Fruit fly (Drosophila melanogaster) whole organism, embryonic: ENCODE results near the gene CG15629.

ENCODE experiments used
- ATbp ChIP-seq: fragments of 200-800 bp; sonication (Bioruptor generic); optimal IDR thresholded peaks from 2 replicates; lab custom pipeline; 2017; ENCODE audit warnings: missing biosample characterization, mild to moderate bottlenecking, missing genetic modification characterization, missing genetic modification reagents
- Abd-B ChIP-seq: fragments of 200-800 bp; sonication (Bioruptor generic); optimal IDR thresholded peaks from 2 replicates; lab custom pipeline; 2018; ENCODE audit warnings: missing biosample characterization, mild to moderate bottlenecking, missing genetic modification characterization, moderate library complexity
- Adf1 ChIP-seq: fragments of 200-800 bp; sonication (Bioruptor generic); IDR thresholded peaks from 2 replicates; pipeline ENCODE4 v1.3.6; 2022; ENCODE audit warnings: missing biosample characterization, missing genetic modification characterization
- Atf3 ChIP-seq: fragments of 200-800 bp; sonication (Bioruptor generic); optimal IDR thresholded peaks from 3 replicates; lab custom pipeline; 2016; ENCODE audit warnings: missing biosample characterization, missing genetic modification characterization
- CG10209 ChIP-seq: fragments of 200-800 bp; sonication (Bioruptor generic); optimal IDR thresholded peaks from 3 replicates; lab custom pipeline; 2017; ENCODE audit warnings: missing biosample characterization, mild to moderate bottlenecking, missing genetic modification characterization, missing genetic modification reagents
- CG10267 ChIP-seq: fragments of 200-800 bp; sonication (Bioruptor generic); optimal IDR thresholded peaks from 2 replicates; lab custom pipeline; 2018; ENCODE audit warnings: missing biosample characterization, mild to moderate bottlenecking, missing genetic modification characterization, moderate library complexity
- CG10462 ChIP-seq: fragments of 200-800 bp; sonication (Bioruptor generic); optimal IDR thresholded peaks from 2 replicates; lab custom pipeline; 2016; ENCODE audit warnings: missing biosample characterization, missing genetic modification characterization
- CG11456 ChIP-seq: fragments of 200-800 bp; sonication (Bioruptor generic); IDR thresholded peaks from 3 replicates; pipeline ENCODE4 v1.3.6; 2022; ENCODE audit warnings: missing biosample characterization, missing genetic modification characterization
- CG12155 ChIP-seq: fragments of 200-800 bp; sonication (Bioruptor generic); optimal IDR thresholded peaks from 3 replicates; lab custom pipeline; 2016; ENCODE audit warnings: missing biosample characterization, missing genetic modification characterization
- CG12299 ChIP-seq: fragments of 200-800 bp; sonication (Bioruptor generic); optimal IDR thresholded peaks from 2 replicates; lab custom pipeline; 2018; ENCODE audit warnings: missing biosample characterization, mild to moderate bottlenecking, missing genetic modification characterization
- CG13287 ChIP-seq: fragments of 200-800 bp; sonication (Bioruptor generic); IDR thresholded peaks from 2 replicates; pipeline ENCODE4 v1.3.6; 2022; ENCODE audit warnings: missing biosample characterization, missing genetic modification characterization; ENCODE audit not compliant: partially characterized antibody
- CG13296 ChIP-seq: fragments of 200-800 bp; sonication (Bioruptor generic); optimal IDR thresholded peaks from 3 replicates; lab custom pipeline; 2018; ENCODE audit warnings: missing biosample characterization, mild to moderate bottlenecking, missing genetic modification characterization
- CG16813 ChIP-seq: fragments of 200-800 bp; sonication (Bioruptor generic); IDR thresholded peaks from 3 replicates; pipeline ENCODE4 v1.3.6; 2022; ENCODE audit warnings: missing biosample characterization, missing genetic modification characterization; ENCODE audit not compliant: partially characterized antibody
- CG18764 ChIP-seq: fragments of 200-800 bp; sonication (Bioruptor generic); optimal IDR thresholded peaks from 3 replicates; lab custom pipeline; 2016; ENCODE audit warnings: missing biosample characterization, missing genetic modification characterization
- CG2120 ChIP-seq: fragments of 200-800 bp; sonication (Bioruptor generic); optimal IDR thresholded peaks from 3 replicates; lab custom pipeline; 2016; ENCODE audit warnings: missing biosample characterization, missing genetic modification characterization
- CG2712 ChIP-seq: fragments of 200-800 bp; optimal IDR thresholded peaks from 3 replicates; lab custom pipeline; 2019; ENCODE audit warnings: missing biosample characterization, mild to moderate bottlenecking, missing genetic modification characterization, moderate library complexity
- CG4328 ChIP-seq: fragments of 200-800 bp; sonication (Bioruptor generic); optimal IDR thresholded peaks from 3 replicates; lab custom pipeline; 2017; ENCODE audit warnings: missing biosample characterization, missing genetic modification reagents, missing genetic modification characterization
- CG6791 ChIP-seq: fragments of 200-800 bp; sonication (Bioruptor generic); IDR thresholded peaks from 3 replicates; pipeline ENCODE4 v1.3.6; 2022; ENCODE audit warnings: missing biosample characterization, missing genetic modification characterization; ENCODE audit not compliant: partially characterized antibody
- CG7839 ChIP-seq: fragments of 200-800 bp; sonication (Bioruptor generic); optimal IDR thresholded peaks from 3 replicates; lab custom pipeline; 2018; ENCODE audit warnings: missing biosample characterization, mild to moderate bottlenecking, missing genetic modification characterization, moderate library complexity
- CG8388 ChIP-seq: fragments of 200-800 bp; sonication (Bioruptor generic); optimal IDR thresholded peaks from 2 replicates; lab custom pipeline; 2019; ENCODE audit warnings: missing biosample characterization, mild to moderate bottlenecking, missing genetic modification characterization, moderate library complexity
- CG9609 ChIP-seq: fragments of 200-800 bp; sonication (Bioruptor generic); optimal IDR thresholded peaks from 3 replicates; lab custom pipeline; 2016; ENCODE audit warnings: missing biosample characterization, missing genetic modification characterization
- CG9727 ChIP-seq: fragments of 200-800 bp; sonication (Bioruptor generic); optimal IDR thresholded peaks from 3 replicates; lab custom pipeline; 2017; ENCODE audit warnings: missing biosample characterization, mild to moderate bottlenecking, missing genetic modification characterization
- Camta ChIP-seq: fragments of 200-800 bp; sonication (Bioruptor generic); optimal IDR thresholded peaks from 2 replicates; lab custom pipeline; 2016; ENCODE audit warnings: missing biosample characterization, missing genetic modification characterization
- CoRest ChIP-seq: fragments of 200-800 bp; sonication (Bioruptor generic); optimal IDR thresholded peaks from 3 replicates; lab custom pipeline; 2018; ENCODE audit warnings: missing biosample characterization, mild to moderate bottlenecking, missing genetic modification characterization, moderate library complexity
- D ChIP-seq, 2 experiments: fragments of 200-800 bp in 1 of 2; fragments of >200 bp in 1 of 2; sonication (Bioruptor generic) in 1 of 2; optimal IDR thresholded peaks; 2 replicates in 1 of 2; 3 replicates in 1 of 2; lab custom pipeline; 2017; ENCODE audit warnings: mild to moderate bottlenecking in 1 of 2, missing biosample characterization in 1 of 2, missing genetic modification characterization in 1 of 2, missing genetic modification reagents in 1 of 2
- Fer1 ChIP-seq: fragments of 200-800 bp; sonication (Bioruptor generic); optimal IDR thresholded peaks from 2 replicates; lab custom pipeline; 2017; ENCODE audit warnings: missing biosample characterization, mild to moderate bottlenecking, missing genetic modification characterization
- Fer3 ChIP-seq: fragments of 200-800 bp; sonication (Bioruptor generic); optimal IDR thresholded peaks from 2 replicates; lab custom pipeline; 2018; ENCODE audit warnings: missing biosample characterization, mild to moderate bottlenecking, missing genetic modification characterization, moderate library complexity
- HLH3B ChIP-seq: fragments of 200-800 bp; sonication (Bioruptor generic); IDR thresholded peaks from 2 replicates; pipeline ENCODE4 v1.3.6; 2022; ENCODE audit warnings: missing biosample characterization, missing genetic modification characterization
- Hr78 ChIP-seq, 2 experiments: fragments of 200-800 bp in 1 of 2; fragments of >200 bp in 1 of 2; sonication (Bioruptor generic) in 1 of 2; optimal IDR thresholded peaks; 2 replicates each; lab custom pipeline; 2017 to 2019; ENCODE audit warnings: missing biosample characterization in 2 of 2, missing genetic modification characterization in 2 of 2, mild to moderate bottlenecking in 1 of 2, moderate library complexity in 1 of 2
- Kr ChIP-seq: fragments of 200-800 bp; sonication (Bioruptor generic); optimal IDR thresholded peaks from 2 replicates; lab custom pipeline; 2017; ENCODE audit warnings: missing biosample characterization, mild to moderate bottlenecking, missing genetic modification characterization
- Mrtf ChIP-seq: fragments of 200-800 bp; sonication (Bioruptor generic); IDR thresholded peaks from 3 replicates; pipeline ENCODE4 v1.3.6; 2022; ENCODE audit warnings: missing biosample characterization, missing genetic modification characterization
- Neu2 ChIP-seq: fragments of 200-800 bp; sonication (Bioruptor generic); optimal IDR thresholded peaks from 3 replicates; lab custom pipeline; 2016; ENCODE audit warnings: missing biosample characterization, missing genetic modification characterization, borderline replicate concordance
- Nf-YB ChIP-seq: fragments of 200-800 bp; sonication (Bioruptor generic); optimal IDR thresholded peaks from 3 replicates; lab custom pipeline; 2019; ENCODE audit warnings: missing biosample characterization, mild to moderate bottlenecking, missing genetic modification characterization, moderate library complexity
- Nf-YC ChIP-seq: fragments of 200-800 bp; optimal IDR thresholded peaks from 3 replicates; lab custom pipeline; 2019; ENCODE audit warnings: missing biosample characterization, mild to moderate bottlenecking, missing genetic modification characterization, moderate library complexity
- Ptx1 ChIP-seq: fragments of 200-800 bp; sonication (Bioruptor generic); IDR thresholded peaks from 2 replicates; pipeline ENCODE4 v1.3.6; 2022; ENCODE audit warnings: missing biosample characterization, missing genetic modification characterization
- Trl ChIP-seq, 3 experiments: fragments of >200 bp in 2 of 3; fragments of 200-800 bp in 1 of 3; sonication (Bioruptor generic) in 1 of 3; optimal IDR thresholded peaks; 2 replicates in 1 of 3; 3 replicates in 2 of 3; lab custom pipeline; 2016 to 2017; ENCODE audit warnings: missing biosample characterization in 1 of 3, missing genetic modification characterization in 1 of 3
- ase ChIP-seq: fragments of 200-800 bp; sonication (Bioruptor generic); IDR thresholded peaks from 3 replicates; pipeline ENCODE4 v1.3.6; 2022; ENCODE audit warnings: missing biosample characterization, missing genetic modification characterization
- cwo ChIP-seq: fragments of 200-800 bp; sonication (Bioruptor generic); optimal IDR thresholded peaks from 3 replicates; lab custom pipeline; 2017; ENCODE audit warnings: missing biosample characterization, missing genetic modification characterization, mild to moderate bottlenecking, moderate library complexity, missing genetic modification reagents
- dati ChIP-seq: fragments of 200-800 bp; sonication (Bioruptor generic); IDR thresholded peaks from 2 replicates; pipeline ENCODE4 v1.3.6; 2022; ENCODE audit warnings: missing biosample characterization, missing genetic modification characterization
- en ChIP-seq: fragments of 200-800 bp; sonication (Bioruptor generic); optimal IDR thresholded peaks from 2 replicates; lab custom pipeline; 2016; ENCODE audit warnings: missing biosample characterization, missing genetic modification characterization
- eyg ChIP-seq: fragments of 200-800 bp; sonication (Bioruptor generic); optimal IDR thresholded peaks from 3 replicates; lab custom pipeline; 2016; ENCODE audit warnings: missing biosample characterization, missing genetic modification characterization
- hth ChIP-seq: fragments of >200 bp; optimal IDR thresholded peaks from 2 replicates; lab custom pipeline; 2017; ENCODE audit warnings: inconsistent platforms
- maf-S ChIP-seq: fragments of 200-800 bp; sonication (Bioruptor generic); optimal IDR thresholded peaks from 2 replicates; lab custom pipeline; 2016; ENCODE audit warnings: missing biosample characterization, missing genetic modification characterization
- pho ChIP-seq: fragments of 200-800 bp; sonication (Bioruptor generic); optimal IDR thresholded peaks from 2 replicates; lab custom pipeline; 2016; ENCODE audit warnings: missing biosample characterization, missing genetic modification characterization
- stc ChIP-seq: fragments of 200-800 bp; sonication (Bioruptor generic); IDR thresholded peaks from 2 replicates; pipeline ENCODE4 v1.3.6; 2022; ENCODE audit warnings: missing biosample characterization, missing genetic modification characterization
- unpg ChIP-seq: fragments of 200-800 bp; sonication (Bioruptor generic); optimal IDR thresholded peaks from 3 replicates; lab custom pipeline; 2018; ENCODE audit warnings: missing biosample characterization, mild to moderate bottlenecking, missing genetic modification characterization, moderate library complexity
- yki ChIP-seq: fragments of >200 bp; optimal IDR thresholded peaks from 3 replicates; lab custom pipeline; 2018
- zf30C ChIP-seq: fragments of 200-800 bp; sonication (Bioruptor generic); optimal IDR thresholded peaks from 3 replicates; lab custom pipeline; 2018; ENCODE audit warnings: missing biosample characterization, mild to moderate bottlenecking, missing genetic modification characterization

CG15629 gene

DNA sequence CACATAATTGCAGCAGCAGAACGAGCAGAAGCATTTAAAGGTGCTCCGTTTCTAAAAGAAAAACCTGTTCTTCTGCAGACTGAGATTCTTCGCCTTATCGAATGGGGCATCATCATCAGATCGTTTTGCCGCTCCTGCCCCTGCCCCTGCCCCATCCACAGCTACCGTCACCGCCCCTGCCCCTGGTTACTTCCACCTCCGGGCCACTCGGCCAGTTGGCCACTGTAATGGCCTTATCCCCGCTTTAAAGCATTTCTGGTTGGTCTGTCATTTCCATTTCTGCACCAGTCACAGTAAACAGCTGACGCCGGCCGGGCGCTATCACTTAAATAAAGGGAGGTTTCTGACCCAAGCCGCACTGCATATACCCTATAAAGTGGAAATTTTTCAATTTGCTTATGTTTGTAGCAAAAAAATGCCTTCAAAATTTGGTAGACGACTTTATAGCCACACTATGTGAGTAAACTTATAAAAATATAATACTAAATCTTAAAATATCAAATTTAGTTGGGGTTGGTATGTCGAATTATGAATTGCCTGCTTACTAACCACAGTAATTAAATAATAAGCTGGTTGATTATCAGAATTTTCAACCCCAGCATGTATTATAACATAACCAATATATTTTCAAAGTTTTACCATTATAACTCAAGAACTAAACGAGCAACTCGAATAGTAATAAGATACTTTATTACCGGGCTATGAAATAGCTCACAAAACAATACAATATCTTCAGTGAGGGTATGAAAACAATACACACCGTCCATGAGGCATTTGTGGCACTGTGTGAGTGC is 1.9 kb upstream of the CG15629 start (continued):
- TF ChIP-seq CG8388 (GFP tag; lab: Kevin White, UChicago) (peak; percentile 56), CG7839 (tag; lab: Kevin White, UChicago) (peak; percentile 77), CG9609 (GFP tag; lab: Kevin White, UChicago) (peak; percentile 26), unpg (peak; percentile 41), ase (GFP tag; lab: Robert Waterston, UW) (no peak), stc (GFP tag; lab: Robert Waterston, UW) (no peak), Abd-B (peak; percentile 69), Fer1 (GFP tag; lab: Kevin White, UChicago) (peak; percentile 7), Fer3 (tag; lab: Kevin White, UChicago) (peak; percentile 23), Nf-YC (no peak), CG10267 (tag; lab: Kevin White, UChicago) (peak; percentile 52), cwo (GFP tag; lab: Kevin White, UChicago) (no peak), CG12155 (peak; percentile 40), Trl (optimal IDR thresholded peaks at IDR 0.05; lab: Kevin White, UChicago) (no peak), Trl (GFP tag; optimal IDR thresholded peaks at IDR 0.05; lab: Kevin White, UChicago) (peak; percentile 19), CoRest (tag; lab: Kevin White, UChicago) (peak; percentile 87), ATbp (GFP tag; lab: Kevin White, UChicago) (peak; percentile 60), eyg (GFP tag; lab: Kevin White, UChicago) (no peak), D (optimal IDR thresholded peaks at IDR 0.05; lab: Kevin White, UChicago) (no peak), D (GFP tag; optimal IDR thresholded peaks at IDR 0.05; lab: Kevin White, UChicago) (peak; percentile 59), CG10209 (GFP tag; lab: Kevin White, UChicago) (peak; percentile 82), CG13287 (GFP tag; lab: Robert Waterston, UW) (no peak), Mrtf (peak; percentile 28; the same call in 1 of the 3 replicates), HLH3B (GFP tag; lab: Robert Waterston, UW) (no peak; the same call in 1 of the 2 replicates), Ptx1 (peak; percentile 68), CG6791 (GFP tag; lab: Robert Waterston, UW) (no peak), yki (lab: Kevin White, UChicago) (no peak), CG16813 (GFP tag; lab: Robert Waterston, UW) (no peak), CG13296 (GFP tag; lab: Kevin White, UChicago) (peak; percentile 74), CG18764 (GFP tag; lab: Kevin White, UChicago) (no peak), Camta (GFP tag; lab: Kevin White, UChicago) (no peak), CG2712 (tag; lab: Kevin White, UChicago) (peak; percentile 65), CG9727 (GFP tag; lab: Kevin White, UChicago) (peak; percentile 86), en (GFP tag; lab: Kevin White, UChicago) (no peak), CG10462 (GFP tag; lab: Kevin White, UChicago) (peak; percentile 37), Kr (GFP tag; lab: Kevin White, UChicago) (no peak), CG4328 (GFP tag; lab: Kevin White, UChicago) (peak; percentile 64), Atf3 (peak; percentile 13), maf-S (GFP tag; lab: Kevin White, UChicago) (no peak), Hr78 (GFP tag; optimal IDR thresholded peaks at IDR 0.05; lab: Kevin White, UChicago) (no peak), CG11456 (0 out of 3 replicates have a peak, but pooled peaks have one; percentile 58), hth (lab: Kevin White, UChicago) (no peak), Neu2 (no peak), CG2120 (GFP tag; lab: Kevin White, UChicago) (peak; percentile 82), zf30C (no peak), Nf-YB (GFP tag; lab: Kevin White, UChicago) (peak; percentile 92), CG12299 (tag; lab: Kevin White, UChicago) (no peak), dati (GFP tag; lab: Robert Waterston, UW) (no peak), Adf1 (GFP tag; lab: Robert Waterston, UW) (no peak), pho (GFP tag; lab: Kevin White, UChicago) (peak; percentile 52)
